Fruit fly (Drosophila melanogaster) S2 (cell line): ENCODE results near the gene CG34451.

Source experiments
- CG8478 ChIP-seq: fragments of >200 bp; optimal IDR thresholded peaks from 2 replicates; lab custom pipeline; 2018
- CTCF ChIP-seq, 2 experiments: fragments of >200 bp; optimal IDR thresholded peaks; 2 replicates each; lab custom pipeline; 2018

- TF ChIP-seq CTCF (optimal IDR thresholded peaks at IDR 0.05; lab: Kevin White, UChicago) (no peak), CG8478 (lab: Kevin White, UChicago) (no peak)
Measured at dm6 chr3L:15692794-15693532, 1.1 kb upstream of the CG34451 start.
